Worm (Caenorhabditis elegans) whole organism, late embryonic: ENCODE measurements around the gene dmsr-11.

Experiments
- K09A11.1 ChIP-seq: sonication (generic microtip); optimal IDR thresholded peaks from 2 replicates; lab custom pipeline; 2017; ENCODE audit warnings: antibody characterized with exemption, mild to moderate bottlenecking, missing genetic modification characterization, missing compliant biosample characterization; ENCODE audit not compliant: insufficient read depth
- ets-4 ChIP-seq: sonication (generic microtip); optimal IDR thresholded peaks from 2 replicates; lab custom pipeline; 2016; ENCODE audit warnings: missing genetic modification characterization, missing compliant biosample characterization
- pros-1 ChIP-seq: fragments of 150-350 bp; optimal IDR thresholded peaks from 2 replicates; lab custom pipeline; 2014; ENCODE audit warnings: missing biosample characterization, missing genetic modification reagents, missing genetic modification characterization
- syd-9 ChIP-seq: sonication (generic microtip); optimal IDR thresholded peaks from 2 replicates; lab custom pipeline; 2016; ENCODE audit warnings: mild to moderate bottlenecking, missing genetic modification characterization, moderate library complexity, missing compliant biosample characterization
- tbx-2 ChIP-seq: sonication (generic microtip); optimal IDR thresholded peaks from 2 replicates; lab custom pipeline; 2016; ENCODE audit warnings: missing genetic modification characterization, missing compliant biosample characterization
- ttx-3 ChIP-seq: sonication (generic microtip); optimal IDR thresholded peaks from 2 replicates; lab custom pipeline; 2016; ENCODE audit warnings: missing genetic modification reagents, missing genetic modification characterization, missing compliant biosample characterization
- unc-3 ChIP-seq, 2 experiments: fragments of 200-800 bp in 1 of 2; sonication (Bioruptor generic) in 1 of 2; sonication (generic microtip) in 1 of 2; conservative IDR thresholded peaks in 1 of 2; optimal IDR thresholded peaks in 1 of 2; 2 replicates each; pipeline versions ENCODE4 v1.3.6 to Lab custom; 2016 to 2022; ENCODE audit warnings: missing compliant biosample characterization in 2 of 2, missing genetic modification characterization in 2 of 2, missing genetic modification reagents in 1 of 2

- TF ChIP-seq tbx-2 (tag; lab: Kevin White, UChicago) (no peak), ets-4 (tag; lab: Kevin White, UChicago) (no peak), ttx-3 (tag; lab: Kevin White, UChicago) (no peak), unc-3 (GFP tag; conservative IDR thresholded peaks at IDR 0.05; lab: Robert Waterston, UW) (no peak), unc-3 (tag; optimal IDR thresholded peaks at IDR 0.05; lab: Kevin White, UChicago) (no peak), K09A11.1 (tag; lab: Kevin White, UChicago) (no peak), syd-9 (tag; lab: Kevin White, UChicago) (no peak), pros-1 (tag; lab: Kevin White, UChicago) (no peak)
Observed at ce11 chrV:6831539-6831938, 27.6 kb upstream of the dmsr-11 start.
